Worm (Caenorhabditis elegans): ENCODE measurements around the gene brc-1.

The brc-1 gene

DNA sequence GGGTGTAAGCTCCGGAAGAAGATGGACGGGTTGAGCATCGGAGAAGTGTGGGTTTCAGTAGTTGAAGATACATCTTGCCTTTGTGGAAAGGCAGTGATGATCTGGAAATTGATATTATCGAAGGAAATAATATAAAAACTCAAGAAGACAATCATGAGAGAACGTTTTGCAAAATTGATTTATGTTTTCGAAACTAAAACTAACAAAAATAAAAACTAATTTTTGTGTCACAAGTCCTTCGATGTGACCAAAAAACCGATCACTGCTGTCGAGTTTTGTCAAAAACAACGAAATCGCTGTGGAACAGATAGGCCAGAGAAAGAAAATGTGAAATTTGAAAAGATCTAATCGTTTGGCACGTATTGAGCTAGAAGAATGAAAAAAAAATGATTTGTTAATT is 44.8 kb upstream of the brc-1 start, which contains the start of gene mmcm-1:
mmcm-1 (minus strand) TSS at position 101 of the 400 bp plus-strand sequence.
- TF ChIP-seq chd-7 (tag; optimal IDR thresholded peaks at IDR 0.05) (no peak), egl-18 (GFP tag; IDR thresholded peaks at IDR 0.05) (no peak), cebp-2 (GFP tag; IDR thresholded peaks at IDR 0.05) (no peak), ztf-28 (GFP tag; IDR thresholded peaks at IDR 0.05) (no peak), sdz-38 (tag; optimal IDR thresholded peaks at IDR 0.05) (no peak), ceh-27 (GFP tag; optimal IDR thresholded peaks at IDR 0.05) (no peak), cebp-1 (GFP tag; IDR thresholded peaks at IDR 0.05) (no peak), cebp-1 (tag; optimal IDR thresholded peaks at IDR 0.05) (no peak), K12H6.12 (tag; optimal IDR thresholded peaks at IDR 0.05) (no peak), ztf-6 (GFP tag; IDR thresholded peaks at IDR 0.05) (no peak), hmg-20 (GFP tag; IDR thresholded peaks at IDR 0.05) (no peak), aptf-3 (GFP tag; IDR thresholded peaks at IDR 0.05) (no peak), mel-28 (tag; optimal IDR thresholded peaks at IDR 0.05; ENCODE audit: borderline replicate concordance) (no peak)

ce11 chrIII:3906481-3906880 is 43.7 kb upstream of the brc-1 start:
- TF ChIP-seq snpc-4 (GFP tag; optimal IDR thresholded peaks at IDR 0.05) (peak; percentile 11), snpc-4 (tag; optimal IDR thresholded peaks at IDR 0.05) (peak in 2 of 4 experiments; percentile 68 to 71), gei-17 (GFP tag; optimal IDR thresholded peaks at IDR 0.05) (no peak), ekl-4 (GFP tag; IDR thresholded peaks at IDR 0.05) (no peak), sptf-2 (GFP tag; optimal IDR thresholded peaks at IDR 0.05) (no peak)

ce11 chrIII:3902588-3903325 is 40.0 kb upstream of the brc-1 start:
- TF ChIP-seq hlh-12 (tag; optimal IDR thresholded peaks at IDR 0.05) (no peak), ztf-18 (tag; optimal IDR thresholded peaks at IDR 0.05) (no peak), attf-3 (GFP tag; conservative IDR thresholded peaks at IDR 0.05) (no peak), ztf-28 (GFP tag; IDR thresholded peaks at IDR 0.05) (no peak), aptf-2 (GFP tag; conservative IDR thresholded peaks at IDR 0.05) (no peak), die-1 (tag; optimal IDR thresholded peaks at IDR 0.05) (no peak), unc-62 (GFP tag; optimal IDR thresholded peaks at IDR 0.05) (no peak), F57C9.4 (tag; optimal IDR thresholded peaks at IDR 0.05) (no peak), T07F8.4 (tag; optimal IDR thresholded peaks at IDR 0.05) (no peak), aptf-3 (GFP tag; IDR thresholded peaks at IDR 0.05) (no peak), lin-40 (tag; optimal IDR thresholded peaks at IDR 0.05) (peak; percentile 35), K11D2.4 (GFP tag; IDR thresholded peaks at IDR 0.05) (no peak), tbp1 (GFP tag; optimal IDR thresholded peaks at IDR 0.05) (no peak), madf-3 (GFP tag; IDR thresholded peaks at IDR 0.05) (0 out of 2 replicates have a peak, but pooled peaks have one; percentile 2), ceh-79 (tag; optimal IDR thresholded peaks at IDR 0.05) (peak; percentile 15), dox-1 (GFP tag; IDR thresholded peaks at IDR 0.05) (no peak), cebp-1 (GFP tag; IDR thresholded peaks at IDR 0.05) (no peak), cebp-1 (tag; optimal IDR thresholded peaks at IDR 0.05) (peak; percentile 51), F55B11.4 (tag; optimal IDR thresholded peaks at IDR 0.05; ENCODE audit: borderline replicate concordance, insufficient read depth) (no peak), ztf-6 (GFP tag; IDR thresholded peaks at IDR 0.05) (no peak), F37B4.10 (GFP tag; IDR thresholded peaks at IDR 0.05) (no peak), hmg-20 (GFP tag; IDR thresholded peaks at IDR 0.05) (no peak), rpc-1 (optimal IDR thresholded peaks at IDR 0.05) (no peak), rpc-1 (tag; optimal IDR thresholded peaks at IDR 0.05) (no peak), ceh-27 (GFP tag; optimal IDR thresholded peaks at IDR 0.05) (no peak), him-1 (tag; optimal IDR thresholded peaks at IDR 0.05) (peak; percentile 57), nhr-27 (tag; optimal IDR thresholded peaks at IDR 0.05) (no peak), lsl-1 (GFP tag; optimal IDR thresholded peaks at IDR 0.05) (no peak), lin-26 (GFP tag; IDR thresholded peaks at IDR 0.05) (no peak), unc-130 (GFP tag; optimal IDR thresholded peaks at IDR 0.05) (no peak), xnd-1 (tag; optimal IDR thresholded peaks at IDR 0.05) (no peak), F49E8.2 (tag; optimal IDR thresholded peaks at IDR 0.05; ENCODE audit: insufficient read depth) (no peak), ztf-22 (GFP tag; optimal IDR thresholded peaks at IDR 0.05) (no peak), lin-35 (GFP tag; optimal IDR thresholded peaks at IDR 0.05) (no peak)
